Worm (Caenorhabditis elegans): ENCODE results near the gene R01H2.4.

Gene R01H2.4

ce11 chrIII:7032070-7032469 is 32.0 kb downstream of the R01H2.4 start:
- no peak for TF ChIP-seq ztf-11 (tag; optimal IDR thresholded peaks at IDR 0.05)
- peak; percentile 3 for TF ChIP-seq fos-1 (tag; optimal IDR thresholded peaks at IDR 0.05)

- peak; percentile 18 for TF ChIP-seq sma-3 (GFP tag; optimal IDR thresholded peaks at IDR 0.05)
- TF ChIP-seq F13H6.1 (tag; optimal IDR thresholded peaks at IDR 0.05) = peak; percentile 38
- TF ChIP-seq C34F6.9 (tag; optimal IDR thresholded peaks at IDR 0.05) = peak; percentile 19
- TF ChIP-seq crh-2 (tag; optimal IDR thresholded peaks at IDR 0.05) = peak; percentile 43
- no peak for TF ChIP-seq skn-1 (tag; optimal IDR thresholded peaks at IDR 0.05)
- TF ChIP-seq nhr-11 (tag; optimal IDR thresholded peaks at IDR 0.05) = no peak
- no peak for TF ChIP-seq fos-1 (tag; optimal IDR thresholded peaks at IDR 0.05)
- peak; percentile 62 for TF ChIP-seq unc-55 (GFP tag; optimal IDR thresholded peaks at IDR 0.05)
- no peak for TF ChIP-seq ZK546.5 (tag; optimal IDR thresholded peaks at IDR 0.05)
- TF ChIP-seq lsy-2 (tag; optimal IDR thresholded peaks at IDR 0.05) = peak in 1 of 2 experiments; percentile 52
- TF ChIP-seq lin-13 (GFP tag; optimal IDR thresholded peaks at IDR 0.05) = peak; percentile 27
- TF ChIP-seq sma-9 (GFP tag; optimal IDR thresholded peaks at IDR 0.05) = peak; percentile 49
- no peak for TF ChIP-seq sma-9 (tag; optimal IDR thresholded peaks at IDR 0.05)
- TF ChIP-seq gmeb-1 (tag; optimal IDR thresholded peaks at IDR 0.05) = peak; percentile 27
- TF ChIP-seq nhr-129 (tag; optimal IDR thresholded peaks at IDR 0.05) = peak; percentile 62
- peak; percentile 94 for TF ChIP-seq snpc-4 (tag; optimal IDR thresholded peaks at IDR 0.05)
- TF ChIP-seq nhr-25 (tag; optimal IDR thresholded peaks at IDR 0.05) = no peak
Observed at ce11 chrIII:7030044-7030804, 33.9 kb downstream of the R01H2.4 start.

DNA sequence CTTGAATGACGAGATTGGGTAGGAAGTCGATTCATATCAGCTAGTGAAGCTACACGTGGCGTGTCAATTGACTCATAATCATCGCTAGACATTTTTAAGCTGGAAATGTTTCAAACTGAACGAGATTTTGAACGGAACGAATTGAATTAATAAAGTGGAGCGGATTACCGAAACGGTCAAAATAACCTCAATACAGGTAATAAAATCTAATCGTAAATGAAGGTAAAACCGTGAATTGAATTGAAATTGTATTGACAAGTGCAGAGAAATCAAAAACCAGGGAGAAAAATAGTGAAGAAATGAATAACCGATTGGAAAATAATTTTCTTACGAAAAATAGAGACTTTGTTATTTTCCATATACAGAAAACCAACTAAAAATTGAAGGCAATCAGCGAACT is 35.0 kb downstream of the R01H2.4 start, which contains the start of gene cyk-1:
Gene cyk-1, minus strand, starts transcription at position 101 of the 400 bp plus-strand sequence.
- TF ChIP-seq mab-5 (tag; optimal IDR thresholded peaks at IDR 0.05) (no peak), lsy-2 (tag; optimal IDR thresholded peaks at IDR 0.05) (no peak), alr-1 (tag; optimal IDR thresholded peaks at IDR 0.05) (no peak), elt-3 (tag; optimal IDR thresholded peaks at IDR 0.05) (no peak), blmp-1 (tag; optimal IDR thresholded peaks at IDR 0.05; ENCODE audit: insufficient read depth) (no peak), sma-9 (GFP tag; optimal IDR thresholded peaks at IDR 0.05) (no peak), sma-9 (tag; optimal IDR thresholded peaks at IDR 0.05) (no peak), nhr-23 (tag; optimal IDR thresholded peaks at IDR 0.05) (no peak), skn-1 (tag; optimal IDR thresholded peaks at IDR 0.05) (no peak), lin-13 (GFP tag; optimal IDR thresholded peaks at IDR 0.05) (no peak), dmd-4 (tag; optimal IDR thresholded peaks at IDR 0.05) (no peak), ZK546.5 (tag; optimal IDR thresholded peaks at IDR 0.05) (no peak), snpc-4 (tag; optimal IDR thresholded peaks at IDR 0.05) (no peak), lin-39 (tag; optimal IDR thresholded peaks at IDR 0.05) (no peak), mbf-1 (tag; optimal IDR thresholded peaks at IDR 0.05) (no peak), lin-11 (tag; optimal IDR thresholded peaks at IDR 0.05) (no peak), mdl-1 (tag; optimal IDR thresholded peaks at IDR 0.05) (no peak), aly-2 (tag; optimal IDR thresholded peaks at IDR 0.05) (no peak)

DNA sequence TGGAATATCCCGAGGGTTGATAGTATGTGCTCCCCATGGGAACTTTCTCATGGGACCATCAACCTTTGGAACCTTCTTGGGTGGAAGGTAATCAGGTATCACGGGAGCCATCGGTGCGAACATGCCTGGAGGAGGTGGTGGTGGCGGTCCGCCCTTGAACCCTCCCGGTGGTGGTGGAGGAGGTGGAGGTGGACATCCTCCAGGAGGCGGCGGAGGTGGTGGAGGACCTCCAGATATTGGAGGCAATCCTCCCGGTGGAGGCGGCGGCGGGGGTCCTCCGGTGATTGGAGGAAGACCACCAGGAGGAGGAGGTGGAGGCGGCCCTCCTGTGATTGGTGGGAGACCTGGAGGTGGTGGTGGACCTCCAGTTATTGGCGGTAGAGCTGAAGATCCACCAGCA is 38.2 kb downstream of the R01H2.4 start:
- TF ChIP-seq mab-5 (tag; optimal IDR thresholded peaks at IDR 0.05) (no peak), nhr-6 (tag; optimal IDR thresholded peaks at IDR 0.05) (no peak), mbf-1 (tag; optimal IDR thresholded peaks at IDR 0.05) (no peak), ztf-4 (tag; optimal IDR thresholded peaks at IDR 0.05) (no peak), nhr-129 (tag; optimal IDR thresholded peaks at IDR 0.05) (no peak), nhr-10 (tag; optimal IDR thresholded peaks at IDR 0.05) (no peak), aly-2 (tag; optimal IDR thresholded peaks at IDR 0.05) (no peak), sem-4 (tag; optimal IDR thresholded peaks at IDR 0.05) (no peak), blmp-1 (tag; optimal IDR thresholded peaks at IDR 0.05; ENCODE audit: insufficient read depth) (no peak)

- TF ChIP-seq F13H6.1 (tag; optimal IDR thresholded peaks at IDR 0.05) (peak; percentile 34), unc-62 (GFP tag; optimal IDR thresholded peaks at IDR 0.05) (no peak), sma-3 (GFP tag; optimal IDR thresholded peaks at IDR 0.05) (peak; percentile 37), unc-55 (GFP tag; optimal IDR thresholded peaks at IDR 0.05) (peak; percentile 79), alr-1 (tag; optimal IDR thresholded peaks at IDR 0.05) (no peak), egl-27 (tag; optimal IDR thresholded peaks at IDR 0.05) (no peak), C34F6.9 (tag; optimal IDR thresholded peaks at IDR 0.05) (peak; percentile 69), R02D3.7 (tag; optimal IDR thresholded peaks at IDR 0.05) (peak; percentile 86), mbf-1 (tag; optimal IDR thresholded peaks at IDR 0.05) (no peak), nhr-129 (tag; optimal IDR thresholded peaks at IDR 0.05) (peak; percentile 59), nhr-25 (tag; optimal IDR thresholded peaks at IDR 0.05) (no peak), ztf-4 (tag; optimal IDR thresholded peaks at IDR 0.05) (peak; percentile 8), ztf-1 (GFP tag; conservative IDR thresholded peaks at IDR 0.05) (no peak), crh-2 (tag; optimal IDR thresholded peaks at IDR 0.05) (peak; percentile 49), sma-9 (GFP tag; optimal IDR thresholded peaks at IDR 0.05) (peak; percentile 6), sma-9 (tag; optimal IDR thresholded peaks at IDR 0.05) (no peak), ama-1 (optimal IDR thresholded peaks at IDR 0.05) (no peak), lsy-2 (tag; optimal IDR thresholded peaks at IDR 0.05) (peak; percentile 47 to 84)
Observed at ce11 chrIII:7021156-7021637, 42.9 kb downstream of the R01H2.4 start, which contains the start of gene rfl-1. Gene rfl-1 (plus strand): TSS chrIII:7021206.
